Fruit fly (Drosophila melanogaster): ENCODE data around the gene CG8086.

DNA sequence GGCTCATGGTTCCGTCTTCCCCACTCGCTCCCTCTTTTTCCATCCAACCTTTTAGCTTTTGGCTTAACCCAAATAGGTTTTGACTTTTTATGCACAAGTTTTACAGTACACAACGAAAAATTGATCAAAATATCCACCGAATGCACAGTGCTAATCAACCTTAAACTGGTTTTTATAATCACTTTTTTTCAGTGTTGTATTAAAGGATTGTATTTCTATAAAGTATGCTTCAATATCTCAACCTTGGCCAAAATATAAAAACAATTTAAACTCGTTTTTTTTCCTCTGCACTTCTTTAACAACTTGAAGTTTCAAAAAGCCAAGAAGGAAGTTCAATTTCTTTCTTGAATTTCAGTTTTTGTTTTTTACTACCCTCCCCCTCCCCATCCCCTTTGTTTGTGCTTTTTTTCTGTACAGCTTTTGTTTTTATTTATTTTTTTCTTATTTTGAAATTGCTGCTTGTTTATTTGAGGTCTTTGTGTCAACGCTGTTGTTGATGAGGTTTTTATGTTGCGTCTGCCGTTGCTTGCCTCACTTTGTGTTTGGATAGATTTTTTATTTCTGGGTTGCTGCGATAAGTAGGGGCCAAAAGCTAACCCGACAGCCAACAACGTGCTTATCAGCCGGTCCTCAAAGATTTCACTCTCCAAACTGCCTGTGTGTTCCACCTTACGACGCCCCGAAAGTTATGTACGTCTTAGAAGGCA, 27.8 kb upstream of the CG8086 start:
- TF ChIP-seq EcR (GFP tag; optimal IDR thresholded peaks at IDR 0.05) = no peak
- no peak for TF ChIP-seq CG10348 (GFP tag; IDR thresholded peaks at IDR 0.05)
- no peak for TF ChIP-seq Ets98B (GFP tag; IDR thresholded peaks at IDR 0.05)
- TF ChIP-seq CG4496 (GFP tag; IDR thresholded peaks at IDR 0.05) = no peak
